Worm (Caenorhabditis elegans) whole organism, L1 larva: ENCODE measurements around the gene tmc-2.

Source experiments
- C16A3.4 ChIP-seq: fragments of 150-350 bp; optimal IDR thresholded peaks from 2 replicates; lab custom pipeline; 2014; ENCODE audit warnings: missing biosample characterization, missing genetic modification characterization
- C34B4.2 ChIP-seq: sonication (generic microtip); optimal IDR thresholded peaks from 2 replicates; lab custom pipeline; 2017; ENCODE audit warnings: mild to moderate bottlenecking, missing genetic modification characterization, missing compliant biosample characterization
- alr-1 ChIP-seq: fragments of 200-800 bp; sonication (Bioruptor generic); optimal IDR thresholded peaks from 2 replicates; lab custom pipeline; 2018; ENCODE audit warnings: borderline replicate concordance, mild to moderate bottlenecking, missing genetic modification characterization, missing compliant biosample characterization
- blmp-1 ChIP-seq: fragments of 150-350 bp; optimal IDR thresholded peaks from 2 replicates; lab custom pipeline; 2014; ENCODE audit warnings: missing biosample characterization, missing genetic modification characterization
- ceh-63 ChIP-seq: fragments of 200-800 bp; sonication (Bioruptor generic); optimal IDR thresholded peaks from 2 replicates; lab custom pipeline; 2018; ENCODE audit warnings: mild to moderate bottlenecking, missing genetic modification characterization, missing compliant biosample characterization
- ceh-8 ChIP-seq: fragments of 200-800 bp; sonication (Bioruptor generic); optimal IDR thresholded peaks from 2 replicates; lab custom pipeline; 2018; ENCODE audit warnings: mild to moderate bottlenecking, missing genetic modification characterization, moderate library complexity, missing compliant biosample characterization
- ces-1 ChIP-seq: fragments of 150-350 bp; optimal IDR thresholded peaks from 2 replicates; lab custom pipeline; 2014; ENCODE audit warnings: missing biosample characterization, missing genetic modification reagents, missing genetic modification characterization
- dsc-1 ChIP-seq: sonication (generic microtip); optimal IDR thresholded peaks from 2 replicates; lab custom pipeline; 2016; ENCODE audit warnings: mild to moderate bottlenecking, missing genetic modification characterization, missing compliant biosample characterization
- efl-1 ChIP-seq, 4 experiments: fragments of 150-350 bp; optimal IDR thresholded peaks in 3 of 4; peaks in 1 of 4; 1 replicate in 1 of 4; 2 replicates in 3 of 4; lab custom pipeline; 2014; ENCODE audit warnings: missing biosample characterization in 2 of 4, missing genetic modification characterization in 2 of 4, missing genetic modification reagents in 2 of 4
- egl-13 ChIP-seq: sonication (generic microtip); optimal IDR thresholded peaks from 2 replicates; lab custom pipeline; 2016; ENCODE audit warnings: missing genotype, missing genetic modification reagents, missing genetic modification characterization, missing compliant biosample characterization
- egl-27 ChIP-seq, 2 experiments: fragments of 150-350 bp in 1 of 2; sonication (generic microtip); optimal IDR thresholded peaks; 3 replicates each; lab custom pipeline; 2017 to 2018; ENCODE audit warnings: missing biosample characterization in 2 of 2, missing genetic modification characterization in 2 of 2, missing genetic modification reagents in 2 of 2
- fkh-8 ChIP-seq: sonication (generic microtip); optimal IDR thresholded peaks from 2 replicates; lab custom pipeline; 2016; ENCODE audit warnings: mild to moderate bottlenecking, missing genetic modification characterization, missing compliant biosample characterization
- fos-1 ChIP-seq: fragments of 150-350 bp; optimal IDR thresholded peaks from 2 replicates; lab custom pipeline; 2014; ENCODE audit warnings: missing biosample characterization, missing genetic modification characterization
- grh-1 ChIP-seq: fragments of 200-800 bp; sonication (Bioruptor generic); IDR thresholded peaks from 2 replicates; pipeline ENCODE4 v1.3.6; 2022; ENCODE audit warnings: missing genetic modification reagents, missing genetic modification characterization, missing compliant biosample characterization
- hlh-17 ChIP-seq: fragments of 200-800 bp; sonication (Bioruptor generic); optimal IDR thresholded peaks from 2 replicates; lab custom pipeline; 2018; ENCODE audit warnings: missing genetic modification characterization, mild to moderate bottlenecking, missing compliant biosample characterization, moderate library complexity, borderline replicate concordance
- isw-1 ChIP-seq: fragments of 200-800 bp; sonication (Bioruptor generic); IDR thresholded peaks from 2 replicates; pipeline ENCODE4 v1.3.6; 2022; ENCODE audit warnings: missing genetic modification characterization, missing compliant biosample characterization
- jun-1 ChIP-seq: fragments of 150-350 bp; optimal IDR thresholded peaks from 2 replicates; lab custom pipeline; 2014; ENCODE audit warnings: missing biosample characterization, missing genetic modification reagents, missing genetic modification characterization
- lin-13 ChIP-seq: fragments of 150-350 bp; optimal IDR thresholded peaks from 2 replicates; lab custom pipeline; 2014; ENCODE audit warnings: missing biosample characterization, missing genetic modification reagents, missing genetic modification characterization
- lin-15B ChIP-seq: fragments of 150-350 bp; sonication (generic microtip); optimal IDR thresholded peaks from 3 replicates; lab custom pipeline; 2014; ENCODE audit warnings: missing biosample characterization, missing genetic modification characterization
- lin-39 ChIP-seq: fragments of 150-350 bp; optimal IDR thresholded peaks from 2 replicates; lab custom pipeline; 2014; ENCODE audit warnings: missing biosample characterization, missing genetic modification reagents, missing genetic modification characterization
- lsy-2 ChIP-seq, 2 experiments: fragments of 150-350 bp; optimal IDR thresholded peaks; 2 replicates each; lab custom pipeline; 2014; ENCODE audit warnings: missing biosample characterization in 2 of 2, missing genetic modification characterization in 2 of 2
- mep-1 ChIP-seq: fragments of 150-350 bp; optimal IDR thresholded peaks from 2 replicates; lab custom pipeline; 2014; ENCODE audit warnings: missing biosample characterization, missing genetic modification characterization
- nhr-11 ChIP-seq: fragments of 150-350 bp; optimal IDR thresholded peaks from 2 replicates; lab custom pipeline; 2014; ENCODE audit warnings: missing biosample characterization, missing genetic modification characterization
- nhr-12 ChIP-seq: sonication (generic microtip); optimal IDR thresholded peaks from 2 replicates; lab custom pipeline; 2017; ENCODE audit warnings: missing biosample characterization, missing genetic modification characterization
- nhr-28 ChIP-seq: fragments of 150-350 bp; optimal IDR thresholded peaks from 2 replicates; lab custom pipeline; 2014; ENCODE audit warnings: missing biosample characterization, missing genetic modification characterization
- nhr-47 ChIP-seq: sonication (generic microtip); optimal IDR thresholded peaks from 2 replicates; lab custom pipeline; 2016; ENCODE audit warnings: mild to moderate bottlenecking, missing genetic modification characterization, moderate library complexity, missing compliant biosample characterization
- nhr-76 ChIP-seq: sonication (generic microtip); optimal IDR thresholded peaks from 2 replicates; lab custom pipeline; 2017; ENCODE audit warnings: missing biosample characterization, missing genetic modification characterization
- nhr-84 ChIP-seq: sonication (generic microtip); optimal IDR thresholded peaks from 2 replicates; lab custom pipeline; 2017; ENCODE audit warnings: missing biosample characterization, missing genetic modification characterization
- pax-3 ChIP-seq: fragments of 200-800 bp; sonication (Bioruptor generic); optimal IDR thresholded peaks from 2 replicates; lab custom pipeline; 2018; ENCODE audit warnings: mild to moderate bottlenecking, missing genetic modification characterization, moderate library complexity, missing compliant biosample characterization
- pqm-1 ChIP-seq: sonication (generic microtip); optimal IDR thresholded peaks from 3 replicates; lab custom pipeline; 2017; ENCODE audit warnings: missing biosample characterization, missing genetic modification characterization
- rnt-1 ChIP-seq: sonication (generic microtip); optimal IDR thresholded peaks from 2 replicates; lab custom pipeline; 2016; ENCODE audit warnings: mild to moderate bottlenecking, missing genetic modification characterization, moderate library complexity, missing compliant biosample characterization
- skn-1 ChIP-seq: fragments of 150-350 bp; optimal IDR thresholded peaks from 2 replicates; lab custom pipeline; 2014; ENCODE audit warnings: missing biosample characterization, missing genetic modification characterization
- snpc-4 ChIP-seq: fragments of 150-350 bp; optimal IDR thresholded peaks from 2 replicates; lab custom pipeline; 2014; ENCODE audit warnings: missing biosample characterization, missing genetic modification characterization
- snu-23 ChIP-seq: sonication (generic microtip); optimal IDR thresholded peaks from 2 replicates; lab custom pipeline; 2016; ENCODE audit warnings: missing genetic modification characterization, missing compliant biosample characterization
- sup-37 ChIP-seq: fragments of 200-800 bp; sonication (Bioruptor generic); optimal IDR thresholded peaks from 2 replicates; lab custom pipeline; 2018; ENCODE audit warnings: mild to moderate bottlenecking, missing genetic modification characterization, missing compliant biosample characterization
- swsn-7 ChIP-seq: sonication (generic microtip); optimal IDR thresholded peaks from 2 replicates; lab custom pipeline; 2016; ENCODE audit warnings: missing genetic modification characterization, missing compliant biosample characterization
- tbx-2 ChIP-seq: sonication (generic microtip); optimal IDR thresholded peaks from 2 replicates; lab custom pipeline; 2016; ENCODE audit warnings: missing genetic modification characterization, missing compliant biosample characterization
- unc-30 ChIP-seq: sonication (generic microtip); optimal IDR thresholded peaks from 2 replicates; lab custom pipeline; 2017; ENCODE audit warnings: missing biosample characterization, missing genetic modification characterization
- unc-86 ChIP-seq: sonication (generic microtip); optimal IDR thresholded peaks from 2 replicates; lab custom pipeline; 2016; ENCODE audit warnings: missing genetic modification characterization, missing compliant biosample characterization
- unc-98 ChIP-seq: fragments of 200-800 bp; sonication (Bioruptor generic); IDR thresholded peaks from 2 replicates; pipeline ENCODE4 v1.3.6; 2022; ENCODE audit warnings: missing genetic modification characterization, missing compliant biosample characterization
- vab-15 ChIP-seq: sonication (generic microtip); optimal IDR thresholded peaks from 2 replicates; lab custom pipeline; 2017; ENCODE audit warnings: missing genotype, mild to moderate bottlenecking, missing genetic modification characterization, missing compliant biosample characterization
- zag-1 ChIP-seq: fragments of 150-350 bp; optimal IDR thresholded peaks from 2 replicates; lab custom pipeline; 2014; ENCODE audit warnings: missing biosample characterization, missing genetic modification characterization
- zip-4 ChIP-seq: fragments of 200-800 bp; sonication (Bioruptor generic); optimal IDR thresholded peaks from 2 replicates; lab custom pipeline; 2018; ENCODE audit warnings: mild to moderate bottlenecking, missing genetic modification characterization, moderate library complexity, missing compliant biosample characterization
- ztf-4 ChIP-seq: fragments of 150-350 bp; optimal IDR thresholded peaks from 2 replicates; lab custom pipeline; 2014; ENCODE audit warnings: missing biosample characterization, missing genetic modification characterization

tmc-2 gene

DNA sequence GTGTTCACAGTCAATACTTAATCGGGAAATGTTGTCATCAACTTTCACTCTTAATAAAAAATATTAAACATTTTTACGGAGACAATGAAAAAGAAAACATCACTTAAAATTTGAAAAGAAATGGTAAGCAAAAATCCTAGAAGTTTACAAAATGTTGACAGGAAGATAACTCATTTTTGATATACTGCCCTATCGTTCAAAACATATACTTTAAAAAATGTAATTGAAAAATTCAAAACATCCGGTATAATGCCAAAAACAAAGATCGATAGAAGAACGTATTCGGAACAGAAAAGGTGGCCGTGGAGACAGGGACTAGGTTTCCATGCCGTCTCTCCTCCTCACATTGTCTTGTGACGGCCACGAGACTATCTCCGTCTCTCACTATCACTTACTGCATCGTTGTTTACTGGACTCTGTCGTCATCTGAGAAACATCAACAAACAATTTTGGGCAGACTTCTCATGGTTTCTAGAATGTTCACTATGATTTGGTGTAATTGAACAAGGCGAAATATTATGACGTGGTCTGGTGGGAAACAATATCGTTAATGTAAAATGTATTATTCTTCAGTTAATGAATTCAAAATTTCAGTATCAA lies 44.0 kb downstream of the tmc-2 start, which contains the start of gene oga-1 (continued):
- TF ChIP-seq skn-1 = peak; percentile 67
- no peak for TF ChIP-seq nhr-84 (tag; lab: Kevin White, UChicago)
- no peak for TF ChIP-seq sup-37 (GFP tag; lab: Kevin White, UChicago)
- TF ChIP-seq tbx-2 = peak; percentile 40
- TF ChIP-seq nhr-11 (tag; lab: Kevin White, UChicago) = no peak
- peak; percentile 32 for TF ChIP-seq blmp-1 (tag; lab: Kevin White, UChicago)
- TF ChIP-seq fos-1 = peak; percentile 52
- peak; percentile 51 for TF ChIP-seq egl-13 (tag; lab: Kevin White, UChicago)
- peak; percentile 83 for TF ChIP-seq mep-1 (tag; lab: Kevin White, UChicago)
- no peak for TF ChIP-seq ceh-63 (GFP tag; lab: Kevin White, UChicago)
- TF ChIP-seq rnt-1 (tag; lab: Kevin White, UChicago) = peak; percentile 78
- TF ChIP-seq lin-39 (tag; lab: Kevin White, UChicago) = no peak
- TF ChIP-seq nhr-47 = peak; percentile 78
- no peak for TF ChIP-seq nhr-28 (tag; lab: Kevin White, UChicago)
- TF ChIP-seq isw-1 (GFP tag; lab: Robert Waterston, UW) = peak; percentile 27
- TF ChIP-seq ceh-8 (GFP tag; lab: Kevin White, UChicago) = no peak
- TF ChIP-seq lin-15B (tag; lab: Kevin White, UChicago) = no peak
- no peak for TF ChIP-seq zip-4 (GFP tag; lab: Kevin White, UChicago)
- no peak for TF ChIP-seq jun-1 (tag; lab: Kevin White, UChicago)
- no peak for TF ChIP-seq alr-1 (tag; lab: Kevin White, UChicago)
- TF ChIP-seq vab-15 (tag; lab: Kevin White, UChicago) = peak; percentile 12
- TF ChIP-seq C16A3.4 (tag; lab: Kevin White, UChicago) = peak; percentile 62
- peak; percentile 93 for TF ChIP-seq snu-23 (GFP tag; lab: Kevin White, UChicago)
- no peak for TF ChIP-seq egl-27 (tag; optimal IDR thresholded peaks at IDR 0.05; lab: Kevin White, UChicago)
- no peak for TF ChIP-seq nhr-12 (tag; lab: Kevin White, UChicago)
- TF ChIP-seq pqm-1 = no peak
- peak; percentile 39 for TF ChIP-seq dsc-1 (tag; lab: Kevin White, UChicago)
- no peak for TF ChIP-seq unc-98 (GFP tag; lab: Robert Waterston, UW)
- TF ChIP-seq nhr-76 (tag; lab: Kevin White, UChicago) = no peak
- peak; percentile 49 for TF ChIP-seq snpc-4
- TF ChIP-seq unc-86 (tag; lab: Kevin White, UChicago) = peak; percentile 2

DNA sequence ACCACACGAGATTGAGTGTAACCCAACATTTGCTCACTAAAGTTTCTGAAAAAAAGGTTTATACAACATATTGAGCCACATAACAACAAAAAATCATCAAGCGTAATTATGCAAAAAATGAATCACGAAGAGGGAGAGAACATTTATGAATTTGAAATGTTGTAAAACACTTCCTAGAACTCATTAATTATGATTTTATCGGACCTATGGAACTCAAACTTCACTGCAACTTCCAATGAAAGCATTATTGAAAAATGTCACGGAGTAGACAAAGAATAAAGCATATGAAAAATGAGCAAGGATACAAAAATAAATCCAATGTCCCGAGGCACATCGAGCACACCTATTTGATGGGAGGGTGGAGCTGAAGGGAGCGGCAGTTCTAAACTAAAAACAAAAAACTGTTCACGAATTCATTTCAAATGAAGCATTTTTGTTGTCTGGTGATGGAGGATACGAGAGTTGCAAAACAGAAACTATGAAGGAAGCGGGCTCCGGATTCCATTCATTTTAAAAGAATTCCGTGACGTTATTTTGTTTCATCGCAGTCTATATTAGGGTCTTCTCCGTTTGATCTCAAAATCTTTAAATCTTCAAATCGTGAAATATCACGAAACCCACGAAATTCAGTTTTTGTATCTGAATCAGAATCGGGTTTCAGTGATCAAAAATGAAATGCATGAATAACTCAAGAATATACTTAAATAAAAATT lies 46.5 kb downstream of the tmc-2 start, which contains the start of gene flp-20:
Gene flp-20 (minus strand): TSS at position 51 of the 713 bp plus-strand sequence.
- TF ChIP-seq fkh-8 = no peak
- TF ChIP-seq pax-3 (tag; lab: Kevin White, UChicago) = no peak
- TF ChIP-seq lsy-2 (tag; optimal IDR thresholded peaks at IDR 0.05; lab: Kevin White, UChicago) = no peak
- TF ChIP-seq ces-1 (GFP tag; lab: Kevin White, UChicago) = no peak
- no peak for TF ChIP-seq ztf-4 (tag; lab: Kevin White, UChicago)
- TF ChIP-seq lin-13 (GFP tag; lab: Kevin White, UChicago) = no peak
- TF ChIP-seq C34B4.2 (tag; lab: Kevin White, UChicago) = no peak
- no peak for TF ChIP-seq C16A3.4 (tag; lab: Kevin White, UChicago)
- TF ChIP-seq swsn-7 = no peak
- TF ChIP-seq unc-86 (tag; lab: Kevin White, UChicago) = no peak
- TF ChIP-seq hlh-17 (GFP tag; lab: Kevin White, UChicago) = no peak
- TF ChIP-seq grh-1 (GFP tag; lab: Robert Waterston, UW) = no peak
- TF ChIP-seq jun-1 (tag; lab: Kevin White, UChicago) = no peak
- TF ChIP-seq nhr-11 (tag; lab: Kevin White, UChicago) = no peak
- no peak for TF ChIP-seq unc-30 (tag; lab: Kevin White, UChicago)
- no peak for TF ChIP-seq isw-1 (GFP tag; lab: Robert Waterston, UW)
- TF ChIP-seq ceh-63 (GFP tag; lab: Kevin White, UChicago) = no peak
- TF ChIP-seq snu-23 (GFP tag; lab: Kevin White, UChicago) = no peak
- no peak for TF ChIP-seq zag-1
- TF ChIP-seq efl-1 (optimal IDR thresholded peaks at IDR 0.05; lab: Kevin White, UChicago) = no peak
- TF ChIP-seq efl-1 (GFP tag; optimal IDR thresholded peaks at IDR 0.05 in 1 of 2; lab: Kevin White, UChicago) = no peak
